Fruit fly (Drosophila melanogaster): ENCODE measurements around the gene CG32819.

The CG32819 gene

DNA sequence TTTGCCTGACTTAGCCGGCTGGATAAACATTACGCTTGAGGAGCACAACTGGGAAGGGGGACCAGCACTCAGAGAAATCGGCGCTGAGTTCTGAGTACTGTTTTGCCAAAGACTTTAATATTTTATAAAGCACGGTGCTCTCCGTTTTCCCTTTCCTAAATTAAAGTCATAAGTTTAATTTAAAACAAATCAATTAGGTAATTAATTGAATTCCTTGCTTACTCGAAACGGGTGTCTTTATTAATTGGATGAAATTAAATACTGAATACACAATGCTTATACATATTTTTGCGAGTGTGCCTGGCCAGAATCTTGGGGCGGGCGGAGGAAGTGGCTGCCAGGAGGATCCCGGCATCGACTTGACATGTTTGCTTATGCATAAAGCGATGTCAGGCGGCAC is 31.0 kb downstream of the CG32819 start:
- TF ChIP-seq CG8478 (optimal IDR thresholded peaks at IDR 0.05) (no peak), CTCF (optimal IDR thresholded peaks at IDR 0.05) (no peak)

DNA sequence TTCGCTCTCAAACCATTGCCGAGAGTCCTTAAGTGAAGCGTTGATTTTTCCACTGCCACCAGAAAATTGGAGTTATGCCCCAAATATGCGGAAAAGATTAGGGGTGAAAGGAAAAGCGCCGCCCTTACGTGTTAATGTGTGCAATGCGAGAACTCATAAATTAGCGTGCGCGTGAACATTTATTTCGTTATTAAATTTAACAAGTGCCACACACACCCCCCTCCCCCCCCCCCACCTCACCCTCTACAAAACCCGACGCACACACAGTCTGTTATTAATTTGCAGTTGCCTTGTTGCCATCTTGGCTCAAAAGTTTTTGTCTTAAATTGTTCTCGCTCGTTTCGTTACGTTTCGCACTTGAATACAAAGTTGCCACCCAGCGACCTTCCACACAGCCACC is 32.9 kb downstream of the CG32819 start:
- no peak for TF ChIP-seq CG8478 (optimal IDR thresholded peaks at IDR 0.05)
- no peak for TF ChIP-seq CTCF (optimal IDR thresholded peaks at IDR 0.05)
